Worm (Caenorhabditis elegans): ENCODE data around the gene srt-20.
"Not testable (repeated sequence)": the region's sequence is repeated elsewhere in the genome, so short reads cannot be mapped to it uniquely, and the experiment has no call there.

Gene srt-20

DNA sequence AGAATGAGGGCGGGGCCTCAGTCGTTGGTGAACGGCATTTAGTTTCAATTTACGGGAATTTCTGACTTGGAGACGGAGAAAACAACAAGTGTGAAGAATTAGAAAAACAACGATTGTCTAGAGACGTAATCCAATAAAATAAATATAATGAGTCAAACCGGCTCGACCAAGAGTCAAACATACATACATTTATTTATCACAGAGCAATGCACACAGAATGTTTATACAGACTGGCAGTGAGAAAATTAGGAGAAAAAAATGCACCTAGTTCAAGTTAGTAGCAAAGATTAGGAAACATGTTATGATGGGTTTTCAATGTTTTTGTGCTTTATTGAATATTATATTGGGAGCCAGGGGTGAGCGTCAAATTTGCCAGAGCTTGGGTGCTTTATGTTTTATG, at the start of gene srt-20:
srt-20 (minus strand) TSS at position 101 of the 400 bp plus-strand sequence.
- TF ChIP-seq nhr-23, dmd-4, zag-1 (tag; optimal IDR thresholded peaks at IDR 0.05): not testable (repeated sequence)

DNA sequence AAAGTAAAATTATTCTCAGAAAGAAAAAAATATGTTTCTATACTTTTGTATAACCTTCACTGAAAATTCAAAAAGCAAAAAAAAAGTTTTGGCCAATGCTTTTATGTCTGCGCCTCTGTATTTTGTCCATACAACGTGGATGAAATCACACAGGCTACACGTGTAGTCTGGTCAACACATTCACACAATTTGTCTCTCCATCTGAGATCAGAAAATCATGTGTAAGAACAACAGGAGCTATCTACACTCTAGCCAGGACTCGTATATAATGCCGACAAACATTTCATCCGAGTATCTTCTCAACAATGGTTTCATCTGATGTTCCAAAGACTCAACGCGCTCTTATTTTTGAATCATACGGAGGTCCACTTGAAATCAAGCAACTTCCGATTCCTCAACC, 48.2 kb upstream of the srt-20 start, which contains the start of gene D2063.1:
D2063.1 (plus strand) TSS at position 281 of the 400 bp plus-strand sequence.
- TF ChIP-seq Y55F3AM.14 (GFP tag; optimal IDR thresholded peaks at IDR 0.05) (no peak), lin-39 (tag; optimal IDR thresholded peaks at IDR 0.05) (no peak), nhr-129 (tag; optimal IDR thresholded peaks at IDR 0.05) (peak; percentile 3), egl-27 (tag; optimal IDR thresholded peaks at IDR 0.05) (no peak), mbf-1 (tag; optimal IDR thresholded peaks at IDR 0.05) (no peak), lsy-2 (tag; optimal IDR thresholded peaks at IDR 0.05) (no peak)

DNA sequence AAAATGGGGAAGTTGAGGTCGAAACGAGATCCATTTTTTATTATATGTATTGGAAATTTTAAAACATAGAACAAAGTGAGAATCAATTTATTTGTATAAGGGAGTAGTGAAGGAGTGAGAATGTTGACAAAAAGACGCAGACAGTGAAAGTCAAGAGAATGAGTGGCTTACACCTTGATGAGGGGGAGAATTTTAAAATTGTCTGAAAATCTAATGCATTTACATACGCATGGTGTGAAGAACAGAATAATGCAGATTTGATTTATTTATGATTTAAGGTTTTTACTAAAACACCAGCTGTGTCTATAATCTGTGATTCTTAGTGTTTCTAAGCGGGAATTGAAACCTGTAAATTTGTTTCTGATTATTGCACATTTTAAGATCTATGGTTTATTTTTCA, 46.8 kb upstream of the srt-20 start, which contains the start of gene nhr-125:
nhr-125 (minus strand) TSS at position 101 of the 400 bp plus-strand sequence.
- TF ChIP-seq sem-4 (tag; optimal IDR thresholded peaks at IDR 0.05), result no peak
- no peak for TF ChIP-seq ceh-16 (tag; optimal IDR thresholded peaks at IDR 0.05)
- no peak for TF ChIP-seq F13H6.1 (tag; optimal IDR thresholded peaks at IDR 0.05)
- no peak for TF ChIP-seq nhr-25 (tag; optimal IDR thresholded peaks at IDR 0.05)

DNA sequence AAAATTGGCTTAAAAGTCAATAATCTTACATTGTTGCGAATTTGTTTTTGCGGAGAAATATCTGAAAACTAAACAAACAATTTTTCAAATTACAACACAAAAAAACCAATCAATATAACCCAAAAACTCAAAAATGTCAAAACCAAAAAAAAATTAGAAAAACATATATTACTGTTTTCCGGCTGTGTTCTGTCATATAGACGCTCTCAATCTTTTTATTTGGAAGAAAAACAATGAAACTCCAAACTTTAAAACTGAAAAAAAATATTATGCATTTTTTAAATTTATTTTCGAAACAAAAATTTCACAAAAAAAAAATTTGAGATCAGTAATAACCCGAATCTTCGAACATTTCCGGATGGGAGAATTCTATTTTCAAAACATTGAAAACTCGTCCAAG, 44.1 kb upstream of the srt-20 start, which contains the start of gene R02D1.2:
R02D1.2 (minus strand) TSS at position 101 of the 400 bp plus-strand sequence.
- no peak for TF ChIP-seq unc-55 (GFP tag; optimal IDR thresholded peaks at IDR 0.05)
- TF ChIP-seq lin-39 (tag; optimal IDR thresholded peaks at IDR 0.05), result no peak
- TF ChIP-seq nhr-11 (tag; optimal IDR thresholded peaks at IDR 0.05), result no peak
- TF ChIP-seq alr-1 (tag; optimal IDR thresholded peaks at IDR 0.05), result no peak
- TF ChIP-seq sma-3 (GFP tag; optimal IDR thresholded peaks at IDR 0.05), result no peak
- TF ChIP-seq elt-3 (tag; optimal IDR thresholded peaks at IDR 0.05), result no peak
- TF ChIP-seq unc-39 (tag; optimal IDR thresholded peaks at IDR 0.05), result no peak
- no peak for TF ChIP-seq ztf-1 (GFP tag; conservative IDR thresholded peaks at IDR 0.05)
- no peak for TF ChIP-seq nhr-12 (tag; optimal IDR thresholded peaks at IDR 0.05)
- TF ChIP-seq unc-62 (GFP tag; optimal IDR thresholded peaks at IDR 0.05), result no peak
- TF ChIP-seq mbf-1 (tag; optimal IDR thresholded peaks at IDR 0.05), result no peak
- no peak for TF ChIP-seq C34F6.9 (tag; optimal IDR thresholded peaks at IDR 0.05)
- no peak for TF ChIP-seq nhr-10 (tag; optimal IDR thresholded peaks at IDR 0.05)

DNA sequence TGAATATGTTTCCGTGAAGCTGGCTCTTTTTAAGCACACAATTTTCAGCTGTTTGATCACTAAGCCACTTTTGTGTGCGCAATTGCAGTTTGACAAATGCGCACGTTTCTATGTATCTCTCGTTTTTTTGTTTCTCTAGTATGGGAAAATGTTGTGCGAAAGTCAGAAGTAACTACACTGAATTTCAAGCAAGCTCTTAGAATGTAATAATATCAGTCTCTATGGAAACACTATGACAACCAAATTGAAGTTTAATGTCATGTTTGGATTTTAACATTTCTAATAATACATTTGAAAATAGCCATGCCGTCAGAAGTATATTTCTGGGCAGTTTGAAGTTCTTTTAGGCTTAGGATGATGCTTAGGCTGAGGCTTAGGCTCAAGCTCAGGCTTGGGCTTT, 41.2 kb upstream of the srt-20 start, which contains the start of gene ZC132.9:
ZC132.9 (minus strand) TSS at position 101 of the 400 bp plus-strand sequence.
- TF ChIP-seq nhr-10 (tag; optimal IDR thresholded peaks at IDR 0.05), result no peak
- no peak for TF ChIP-seq nhr-12 (tag; optimal IDR thresholded peaks at IDR 0.05)
- TF ChIP-seq F13H6.1 (tag; optimal IDR thresholded peaks at IDR 0.05), result no peak
- TF ChIP-seq unc-62 (GFP tag; optimal IDR thresholded peaks at IDR 0.05), result no peak
- TF ChIP-seq sma-3 (GFP tag; optimal IDR thresholded peaks at IDR 0.05), result no peak
- no peak for TF ChIP-seq unc-39 (tag; optimal IDR thresholded peaks at IDR 0.05)
- no peak for TF ChIP-seq lin-13 (GFP tag; optimal IDR thresholded peaks at IDR 0.05)
- TF ChIP-seq nhr-6 (tag; optimal IDR thresholded peaks at IDR 0.05), result no peak
- TF ChIP-seq nhr-21 (tag; optimal IDR thresholded peaks at IDR 0.05), result no peak
- no peak for TF ChIP-seq ztf-1 (GFP tag; conservative IDR thresholded peaks at IDR 0.05)

DNA sequence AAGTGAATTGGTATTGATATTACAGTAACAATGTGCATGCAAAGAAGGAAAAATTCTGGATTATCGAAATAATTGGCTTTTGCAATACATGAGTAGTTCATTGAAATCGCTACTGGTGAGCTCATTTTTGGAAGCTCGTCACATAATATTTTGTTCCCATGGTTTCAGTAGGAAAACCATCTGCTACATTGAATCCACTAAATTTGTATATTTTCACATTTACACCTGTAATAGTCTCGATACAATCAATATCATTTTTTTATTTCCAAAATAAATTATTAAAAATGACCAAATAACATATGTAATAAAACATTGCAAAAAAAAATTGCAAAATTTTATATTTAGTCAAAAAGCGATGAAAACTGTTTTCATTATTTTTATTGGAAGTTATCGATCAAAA, 36.4 kb upstream of the srt-20 start, which contains the start of gene srh-192:
srh-192 (minus strand) TSS at position 101 of the 400 bp plus-strand sequence.
- TF ChIP-seq C34F6.9 (tag; optimal IDR thresholded peaks at IDR 0.05) (no peak), nhr-25 (tag; optimal IDR thresholded peaks at IDR 0.05) (no peak), nhr-129 (tag; optimal IDR thresholded peaks at IDR 0.05) (no peak), lsy-2 (tag; optimal IDR thresholded peaks at IDR 0.05) (no peak), unc-62 (GFP tag; optimal IDR thresholded peaks at IDR 0.05) (no peak), peb-1 (tag; optimal IDR thresholded peaks at IDR 0.05) (no peak), nhr-6 (tag; optimal IDR thresholded peaks at IDR 0.05) (no peak), nhr-23 (tag; optimal IDR thresholded peaks at IDR 0.05) (no peak), zag-1 (tag; optimal IDR thresholded peaks at IDR 0.05) (no peak), skn-1 (tag; optimal IDR thresholded peaks at IDR 0.05) (no peak), nhr-237 (tag; optimal IDR thresholded peaks at IDR 0.05) (no peak)

DNA sequence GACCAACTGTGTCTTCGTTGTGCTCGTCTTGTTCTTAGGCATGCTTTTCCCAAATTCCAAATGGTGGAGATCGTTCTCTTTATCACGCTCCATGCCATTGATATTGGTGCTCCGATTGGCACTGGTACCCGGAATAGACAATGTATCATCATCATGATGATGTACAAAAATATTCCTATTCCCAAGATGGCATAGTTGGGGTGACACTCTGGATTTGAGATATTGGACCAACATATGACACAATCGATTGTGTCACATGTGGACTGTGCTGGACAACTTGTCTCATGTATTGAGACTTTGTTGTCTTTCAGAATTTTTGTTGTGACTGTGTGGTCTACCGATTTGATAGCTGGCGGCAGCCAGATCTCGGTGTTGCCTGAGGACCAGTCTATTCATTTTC, 25.6 kb upstream of the srt-20 start:
- TF ChIP-seq zag-1 (tag; optimal IDR thresholded peaks at IDR 0.05) (no peak), ZK546.5 (tag; optimal IDR thresholded peaks at IDR 0.05) (no peak), nhr-25 (tag; optimal IDR thresholded peaks at IDR 0.05) (no peak), lin-13 (GFP tag; optimal IDR thresholded peaks at IDR 0.05) (no peak), nhr-23 (tag; optimal IDR thresholded peaks at IDR 0.05) (no peak), lin-39 (tag; optimal IDR thresholded peaks at IDR 0.05) (no peak), sem-4 (tag; optimal IDR thresholded peaks at IDR 0.05) (no peak), lin-11 (tag; optimal IDR thresholded peaks at IDR 0.05) (no peak), nhr-12 (tag; optimal IDR thresholded peaks at IDR 0.05) (no peak), snpc-4 (tag; optimal IDR thresholded peaks at IDR 0.05) (no peak), blmp-1 (tag; optimal IDR thresholded peaks at IDR 0.05; ENCODE audit: insufficient read depth) (no peak), skn-1 (tag; optimal IDR thresholded peaks at IDR 0.05) (no peak), sma-9 (GFP tag; optimal IDR thresholded peaks at IDR 0.05) (no peak), sma-9 (tag; optimal IDR thresholded peaks at IDR 0.05) (no peak)

All from whole organism, L2 larva.